Worm (Caenorhabditis elegans): ENCODE results near the gene ceh-39.

DNA sequence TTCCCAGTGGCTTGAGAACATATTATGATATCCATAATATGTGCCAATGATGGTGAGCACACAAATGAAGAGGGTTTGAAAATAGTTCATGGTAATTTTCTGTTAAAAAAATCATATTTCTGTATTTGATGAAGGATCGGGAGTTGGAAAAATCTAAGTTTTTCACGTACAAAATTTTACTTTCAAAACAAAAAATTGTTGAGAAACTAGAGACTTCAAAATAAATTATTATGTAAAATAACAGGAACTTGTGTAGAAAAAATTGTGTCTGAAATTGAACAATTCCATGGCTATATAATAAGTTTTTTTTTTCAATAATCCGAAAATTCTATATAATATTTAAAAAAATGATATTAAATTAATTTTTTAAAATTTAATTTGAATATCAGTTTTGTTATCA, 34.7 kb downstream of the ceh-39 start, which contains the start of gene C14E2.4:
- TF ChIP-seq nhr-237 (tag; optimal IDR thresholded peaks at IDR 0.05) (no peak), lin-39 (tag; optimal IDR thresholded peaks at IDR 0.05) (no peak), pha-4 (GFP tag; IDR thresholded peaks at IDR 0.05) (no peak), pha-4 (tag; optimal IDR thresholded peaks at IDR 0.05) (no peak), snpc-4 (tag; optimal IDR thresholded peaks at IDR 0.05) (no peak), spr-1 (tag; optimal IDR thresholded peaks at IDR 0.05) (no peak), aha-1 (tag) (no peak), dpl-1 (GFP tag; optimal IDR thresholded peaks at IDR 0.05) (no peak), nhr-48 (tag; optimal IDR thresholded peaks at IDR 0.05) (no peak), ces-1 (GFP tag; optimal IDR thresholded peaks at IDR 0.05) (no peak), unc-39 (tag; optimal IDR thresholded peaks at IDR 0.05) (no peak), F10B5.3 (tag; optimal IDR thresholded peaks at IDR 0.05) (no peak)
